Worm (Caenorhabditis elegans) whole organism, L2 larva: ENCODE results near the gene B0302.5.

Source experiments
- C34F6.9 ChIP-seq: fragments of 150-350 bp; optimal IDR thresholded peaks from 2 replicates; lab custom pipeline; 2014; ENCODE audit warnings: missing biosample characterization, missing genetic modification characterization
- F13H6.1 ChIP-seq: sonication (generic microtip); optimal IDR thresholded peaks from 2 replicates; lab custom pipeline; 2016; ENCODE audit warnings: missing genetic modification characterization, missing compliant biosample characterization
- Y55F3AM.14 ChIP-seq: fragments of 200-800 bp; sonication (Bioruptor generic); optimal IDR thresholded peaks from 2 replicates; lab custom pipeline; 2018; ENCODE audit warnings: mild to moderate bottlenecking, missing genetic modification characterization, missing compliant biosample characterization
- aly-2 ChIP-seq: fragments of 150-350 bp; optimal IDR thresholded peaks from 2 replicates; lab custom pipeline; 2014; ENCODE audit warnings: missing biosample characterization, missing genetic modification characterization
- ama-1 ChIP-seq: fragments of 150-350 bp; optimal IDR thresholded peaks from 2 replicates; lab custom pipeline; 2018; ENCODE audit warnings: inconsistent platforms
- blmp-1 ChIP-seq: sonication (generic microtip); optimal IDR thresholded peaks from 2 replicates; lab custom pipeline; 2017; ENCODE audit warnings: missing genetic modification characterization, mild to moderate bottlenecking, missing compliant biosample characterization, antibody characterized with exemption, moderate library complexity; ENCODE audit not compliant: insufficient read depth
- crh-2 ChIP-seq: sonication (generic microtip); optimal IDR thresholded peaks from 2 replicates; lab custom pipeline; 2017; ENCODE audit warnings: missing biosample characterization, missing genetic modification characterization
- egl-27 ChIP-seq: sonication (generic microtip); optimal IDR thresholded peaks from 3 replicates; lab custom pipeline; 2017; ENCODE audit warnings: missing biosample characterization, missing genetic modification reagents, missing genetic modification characterization
- fos-1 ChIP-seq: fragments of 150-350 bp; optimal IDR thresholded peaks from 2 replicates; lab custom pipeline; 2014; ENCODE audit warnings: missing biosample characterization, missing genetic modification characterization
- gmeb-1 ChIP-seq: fragments of 150-350 bp; optimal IDR thresholded peaks from 2 replicates; lab custom pipeline; 2014; ENCODE audit warnings: missing biosample characterization, missing genetic modification characterization
- lin-11 ChIP-seq: fragments of 150-350 bp; sonication (generic microtip); optimal IDR thresholded peaks from 2 replicates; lab custom pipeline; 2014; ENCODE audit warnings: missing biosample characterization, missing genetic modification characterization, inconsistent platforms, mixed read lengths
- lin-13 ChIP-seq: fragments of 150-350 bp; optimal IDR thresholded peaks from 2 replicates; lab custom pipeline; 2014; ENCODE audit warnings: missing biosample characterization, missing genetic modification reagents, missing genetic modification characterization
- lin-39 ChIP-seq: fragments of 150-350 bp; optimal IDR thresholded peaks from 2 replicates; lab custom pipeline; 2014; ENCODE audit warnings: missing biosample characterization, missing genetic modification reagents, missing genetic modification characterization
- lsy-2 ChIP-seq, 2 experiments: fragments of 150-350 bp in 1 of 2; sonication (generic microtip) in 1 of 2; optimal IDR thresholded peaks; 2 replicates each; lab custom pipeline; 2014 to 2017; ENCODE audit warnings: missing biosample characterization in 2 of 2, missing genetic modification characterization in 2 of 2
- nhr-10 ChIP-seq: sonication (generic microtip); optimal IDR thresholded peaks from 2 replicates; lab custom pipeline; 2017; ENCODE audit warnings: missing biosample characterization, missing genetic modification characterization
- nhr-12 ChIP-seq: fragments of 150-350 bp; optimal IDR thresholded peaks from 2 replicates; lab custom pipeline; 2014; ENCODE audit warnings: missing biosample characterization, missing genetic modification characterization
- nhr-129 ChIP-seq: fragments of 150-350 bp; optimal IDR thresholded peaks from 2 replicates; lab custom pipeline; 2014; ENCODE audit warnings: missing biosample characterization, missing genetic modification characterization
- nhr-77 ChIP-seq: fragments of 150-350 bp; optimal IDR thresholded peaks from 2 replicates; lab custom pipeline; 2014; ENCODE audit warnings: missing biosample characterization, missing genetic modification characterization
- peb-1 ChIP-seq: fragments of 150-350 bp; optimal IDR thresholded peaks from 2 replicates; lab custom pipeline; 2014; ENCODE audit warnings: missing biosample characterization, missing genetic modification characterization
- sma-3 ChIP-seq: sonication (generic microtip); optimal IDR thresholded peaks from 2 replicates; lab custom pipeline; 2016; ENCODE audit warnings: missing genetic modification reagents, missing genetic modification characterization, missing compliant biosample characterization
- sma-9 ChIP-seq, 2 experiments: fragments of 150-350 bp in 1 of 2; sonication (generic microtip) in 1 of 2; optimal IDR thresholded peaks; 2 replicates each; lab custom pipeline; 2014 to 2016; ENCODE audit warnings: missing genetic modification characterization in 2 of 2, mild to moderate bottlenecking in 1 of 2, missing biosample characterization in 1 of 2, missing compliant biosample characterization in 1 of 2, missing genetic modification reagents in 1 of 2, moderate library complexity in 1 of 2
- snpc-4 ChIP-seq: fragments of 150-350 bp; optimal IDR thresholded peaks from 2 replicates; lab custom pipeline; 2014; ENCODE audit warnings: missing biosample characterization, missing genetic modification characterization
- unc-39 ChIP-seq: fragments of 150-350 bp; optimal IDR thresholded peaks from 2 replicates; lab custom pipeline; 2014; ENCODE audit warnings: missing biosample characterization, missing genetic modification characterization
- unc-62 ChIP-seq: fragments of 150-350 bp; optimal IDR thresholded peaks from 2 replicates; lab custom pipeline; 2014; ENCODE audit warnings: missing biosample characterization, missing genetic modification reagents, missing genetic modification characterization
- zag-1 ChIP-seq: fragments of 150-350 bp; optimal IDR thresholded peaks from 2 replicates; lab custom pipeline; 2014; ENCODE audit warnings: missing biosample characterization, missing genetic modification characterization

B0302.5 gene

ce11 chrX:17149877-17150490 lies 45.0 kb downstream of the B0302.5 start, which contains the start of gene T23C6.4:
T23C6.4 (minus strand) TSS chrX:17149927.
- TF ChIP-seq lin-13, result no peak
- no peak for TF ChIP-seq snpc-4 (tag; lab: Kevin White, UChicago)
- TF ChIP-seq unc-62, result no peak
- no peak for TF ChIP-seq egl-27 (tag; lab: Kevin White, UChicago)
- no peak for TF ChIP-seq lsy-2 (tag; optimal IDR thresholded peaks at IDR 0.05; lab: Kevin White, UChicago)

- TF ChIP-seq unc-62, result no peak
- peak; percentile 10 for TF ChIP-seq crh-2
- no peak for TF ChIP-seq lin-39 (tag; lab: Kevin White, UChicago)
- peak; percentile 77 for TF ChIP-seq fos-1 (tag; lab: Kevin White, UChicago)
- TF ChIP-seq Y55F3AM.14 (GFP tag; lab: Kevin White, UChicago), result no peak
- no peak for TF ChIP-seq C34F6.9 (tag; lab: Kevin White, UChicago)
- no peak for TF ChIP-seq blmp-1 (tag; lab: Kevin White, UChicago)
- TF ChIP-seq gmeb-1 (tag; lab: Kevin White, UChicago), result no peak
- TF ChIP-seq unc-39 (tag; lab: Kevin White, UChicago), result no peak
- no peak for TF ChIP-seq peb-1 (tag; lab: Kevin White, UChicago)
- no peak for TF ChIP-seq aly-2 (tag; lab: Kevin White, UChicago)
- no peak for TF ChIP-seq sma-3
- TF ChIP-seq nhr-10 (tag; lab: Kevin White, UChicago), result no peak
- no peak for TF ChIP-seq nhr-12 (tag; lab: Kevin White, UChicago)
- TF ChIP-seq lin-13, result no peak
- peak; percentile 13 for TF ChIP-seq sma-9 (GFP tag; optimal IDR thresholded peaks at IDR 0.05; lab: Kevin White, UChicago)
- no peak for TF ChIP-seq sma-9 (tag; optimal IDR thresholded peaks at IDR 0.05; lab: Kevin White, UChicago)
- TF ChIP-seq lin-11, result no peak
- no peak for TF ChIP-seq ama-1 (lab: Kevin White, UChicago)
- no peak for TF ChIP-seq zag-1
- TF ChIP-seq F13H6.1 (tag; lab: Kevin White, UChicago), result peak; percentile 25
- TF ChIP-seq nhr-77, result no peak
- no peak for TF ChIP-seq nhr-129 (tag; lab: Kevin White, UChicago)
Measured at ce11 chrX:17146545-17146944, 48.4 kb downstream of the B0302.5 start.
